Worm (Caenorhabditis elegans) whole organism, L1 larva: Measurements from ENCODE around the gene fbf-2.

Experiments
- aha-1 ChIP-seq: fragments of 150-350 bp; optimal IDR thresholded peaks from 2 replicates; lab custom pipeline; 2014; ENCODE audit warnings: missing biosample characterization, missing genetic modification characterization
- ama-1 ChIP-seq: fragments of 150-350 bp; optimal IDR thresholded peaks from 2 replicates; lab custom pipeline; 2014
- fkh-10 ChIP-seq: sonication (generic microtip); optimal IDR thresholded peaks from 2 replicates; lab custom pipeline; 2017; ENCODE audit warnings: missing biosample characterization, missing genetic modification reagents, missing genetic modification characterization
- lsy-2 ChIP-seq, 2 experiments: fragments of 150-350 bp; optimal IDR thresholded peaks; 2 replicates each; lab custom pipeline; 2014; ENCODE audit warnings: missing biosample characterization in 2 of 2, missing genetic modification characterization in 2 of 2
- nhr-11 ChIP-seq: fragments of 150-350 bp; optimal IDR thresholded peaks from 2 replicates; lab custom pipeline; 2014; ENCODE audit warnings: missing biosample characterization, missing genetic modification characterization
- nhr-12 ChIP-seq: sonication (generic microtip); optimal IDR thresholded peaks from 2 replicates; lab custom pipeline; 2017; ENCODE audit warnings: missing biosample characterization, missing genetic modification characterization
- nhr-84 ChIP-seq: sonication (generic microtip); optimal IDR thresholded peaks from 2 replicates; lab custom pipeline; 2017; ENCODE audit warnings: missing biosample characterization, missing genetic modification characterization
- tbx-2 ChIP-seq: sonication (generic microtip); optimal IDR thresholded peaks from 2 replicates; lab custom pipeline; 2016; ENCODE audit warnings: missing genetic modification characterization, missing compliant biosample characterization
- unc-30 ChIP-seq: sonication (generic microtip); optimal IDR thresholded peaks from 2 replicates; lab custom pipeline; 2017; ENCODE audit warnings: missing biosample characterization, missing genetic modification characterization
- zag-1 ChIP-seq: fragments of 150-350 bp; optimal IDR thresholded peaks from 2 replicates; lab custom pipeline; 2014; ENCODE audit warnings: missing biosample characterization, missing genetic modification characterization

- TF ChIP-seq nhr-11 (tag; lab: Kevin White, UChicago): no peak
- no peak for TF ChIP-seq fkh-10 (GFP tag; lab: Kevin White, UChicago)
- no peak for TF ChIP-seq nhr-12 (tag; lab: Kevin White, UChicago)
- no peak for TF ChIP-seq aha-1 (tag; lab: Kevin White, UChicago)
- no peak for TF ChIP-seq nhr-84 (tag; lab: Kevin White, UChicago)
- TF ChIP-seq ama-1 (lab: Kevin White, UChicago): no peak
- no peak for TF ChIP-seq lsy-2 (tag; optimal IDR thresholded peaks at IDR 0.05; lab: Kevin White, UChicago)
- TF ChIP-seq tbx-2 (tag; lab: Kevin White, UChicago): no peak
- no peak for TF ChIP-seq unc-30 (tag; lab: Kevin White, UChicago)
- no peak for TF ChIP-seq zag-1
These were observed 32.2 kb upstream of the fbf-2 start, which contains the start of gene C29H12.2 for ce11 chrII:6123513-6123912.
